Fruit fly (Drosophila melanogaster): ENCODE data around the gene CG13901.

CG13901 gene

DNA sequence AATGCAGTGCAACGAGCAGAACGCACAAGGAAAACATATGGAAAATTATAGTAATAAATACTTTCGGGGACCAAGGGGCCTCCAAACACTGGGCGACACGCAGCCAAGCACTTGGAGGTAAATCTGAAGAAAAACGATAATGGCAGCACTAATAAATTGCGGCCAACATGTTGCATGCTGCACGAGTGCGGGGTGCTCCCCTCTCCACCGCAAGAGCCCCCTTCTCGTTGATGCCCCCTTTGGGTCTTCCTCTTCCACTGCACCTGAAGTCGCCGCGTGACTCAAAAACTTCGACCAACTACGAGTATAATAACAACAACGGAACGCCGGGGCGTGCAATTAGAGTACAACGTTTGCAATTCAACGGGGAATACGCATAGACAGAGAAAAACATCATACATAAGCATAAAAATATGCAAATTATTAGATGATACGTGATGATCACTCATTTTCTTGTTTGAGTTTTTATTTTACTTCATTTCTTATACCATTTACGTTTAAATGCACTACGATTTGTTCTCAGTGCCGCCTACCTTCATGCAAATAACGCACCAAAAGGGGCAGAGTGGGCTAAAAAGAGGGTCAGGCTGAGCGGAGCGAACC is 35.7 kb downstream of the CG13901 start (continued):
- TF ChIP-seq CG6254 (GFP tag; optimal IDR thresholded peaks at IDR 0.05) (peak; percentile 19), CG11696 (GFP tag; IDR thresholded peaks at IDR 0.05) (0 out of 2 replicates have a peak, but pooled peaks have one; percentile 7), CG17802 (tag; optimal IDR thresholded peaks at IDR 0.05) (peak; percentile 13), az2 (GFP tag; optimal IDR thresholded peaks at IDR 0.05) (peak; percentile 8), slbo (GFP tag; IDR thresholded peaks at IDR 0.05) (peak; percentile 21; the same call in 1 of the 2 replicates), Optix (GFP tag; IDR thresholded peaks at IDR 0.05) (no peak)

DNA sequence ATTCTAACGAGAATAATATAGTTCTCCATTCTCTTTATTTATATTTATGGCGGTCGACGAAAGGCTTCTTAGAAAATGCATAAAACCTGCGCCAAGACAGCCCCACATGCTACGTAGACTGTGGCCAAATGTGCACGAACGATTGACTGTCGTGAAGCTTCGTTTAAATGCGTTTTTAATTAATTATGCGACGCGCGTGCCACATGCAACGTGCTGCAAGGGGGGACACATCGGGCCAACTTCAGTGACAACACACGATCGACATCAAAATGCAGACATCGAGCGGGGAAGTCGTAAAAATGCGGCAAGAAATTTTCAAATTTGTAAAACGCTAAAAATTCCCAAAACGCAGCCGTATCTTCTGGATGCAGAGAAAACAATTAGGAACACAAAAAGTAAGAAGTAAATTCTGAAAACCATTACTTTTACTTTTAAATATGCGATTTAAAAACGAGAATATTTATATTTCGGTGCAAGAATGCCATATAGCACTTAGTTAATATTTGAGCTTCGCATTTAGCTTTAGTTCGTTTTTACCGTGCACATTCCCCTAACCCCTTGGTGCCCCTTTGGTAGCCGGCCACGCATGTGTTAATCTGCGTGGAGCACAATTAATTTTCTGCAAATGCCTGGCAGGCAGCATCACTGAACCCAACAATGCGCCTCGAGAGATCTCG is 37.6 kb downstream of the CG13901 start:
- TF ChIP-seq gem (tag; optimal IDR thresholded peaks at IDR 0.05) (peak; percentile 67), CG13624 (GFP tag; optimal IDR thresholded peaks at IDR 0.05) (no peak), cato (GFP tag; optimal IDR thresholded peaks at IDR 0.05; ENCODE audit: borderline replicate concordance) (no peak), mld (GFP tag; IDR thresholded peaks at IDR 0.05; ENCODE audit: partially characterized antibody) (no peak), scrt (GFP tag; optimal IDR thresholded peaks at IDR 0.05) (no peak), en (GFP tag; optimal IDR thresholded peaks at IDR 0.05) (no peak), Dip2 (GFP tag; IDR thresholded peaks at IDR 0.05) (no peak), CG1529 (GFP tag; optimal IDR thresholded peaks at IDR 0.05) (peak; percentile 33), nerfin-2 (GFP tag; IDR thresholded peaks at IDR 0.05; ENCODE audit: partially characterized antibody) (no peak), CG11723 (GFP tag; optimal IDR thresholded peaks at IDR 0.05) (no peak), chm (GFP tag; IDR thresholded peaks at IDR 0.05) (0 out of 2 replicates have a peak, but pooled peaks have one; percentile 14), sug (tag; optimal IDR thresholded peaks at IDR 0.05) (no peak), Hr51 (GFP tag; optimal IDR thresholded peaks at IDR 0.05) (peak in 1 of 2 experiments; percentile 20), CG10209 (GFP tag; optimal IDR thresholded peaks at IDR 0.05) (peak; percentile 13), CG33557 (GFP tag; optimal IDR thresholded peaks at IDR 0.05) (no peak), hth (optimal IDR thresholded peaks at IDR 0.05) (no peak), CG18476 (GFP tag; optimal IDR thresholded peaks at IDR 0.05) (no peak), MESR4 (GFP tag; optimal IDR thresholded peaks at IDR 0.05) (no peak), CG6813 (GFP tag; optimal IDR thresholded peaks at IDR 0.05) (no peak), pros (GFP tag; optimal IDR thresholded peaks at IDR 0.05) (peak; percentile 32), CG7987 (GFP tag; optimal IDR thresholded peaks at IDR 0.05) (no peak), al (GFP tag; IDR thresholded peaks at IDR 0.05) (no peak), abd-A (tag; optimal IDR thresholded peaks at IDR 0.05) (no peak), Lpt (GFP tag; optimal IDR thresholded peaks at IDR 0.05) (no peak), CG4282 (GFP tag; optimal IDR thresholded peaks at IDR 0.05) (no peak), CG18599 (GFP tag; optimal IDR thresholded peaks at IDR 0.05) (no peak), gt (GFP tag; IDR thresholded peaks at IDR 0.05) (no peak; the same call in 1 of the 2 replicates), rib (GFP tag; IDR thresholded peaks at IDR 0.05) (no peak), pho (GFP tag; optimal IDR thresholded peaks at IDR 0.05) (no peak), br (optimal IDR thresholded peaks at IDR 0.05) (no peak), ase (GFP tag; IDR thresholded peaks at IDR 0.05) (peak; percentile 26; the same call in 1 of the 3 replicates), kah (GFP tag; optimal IDR thresholded peaks at IDR 0.05) (no peak), CoRest (tag; optimal IDR thresholded peaks at IDR 0.05) (no peak), tx (GFP tag; optimal IDR thresholded peaks at IDR 0.05) (no peak), slbo (GFP tag; IDR thresholded peaks at IDR 0.05) (0 out of 2 replicates have a peak, but pooled peaks have one; percentile 7), Gsc (GFP tag; IDR thresholded peaks at IDR 0.05) (no peak), CG5180 (GFP tag; optimal IDR thresholded peaks at IDR 0.05) (no peak), ERR (GFP tag; optimal IDR thresholded peaks at IDR 0.05) (no peak), repo (GFP tag; optimal IDR thresholded peaks at IDR 0.05) (no peak), HLH3B (GFP tag; IDR thresholded peaks at IDR 0.05) (peak; percentile 65), Dll (GFP tag; IDR thresholded peaks at IDR 0.05; ENCODE audit: partially characterized antibody) (no peak), BEAF-32 (GFP tag; optimal IDR thresholded peaks at IDR 0.05) (no peak)

Data from whole organism, embryonic.